Worm (Caenorhabditis elegans) whole organism, L3 larva: Measurements from ENCODE around the gene tin-9.1.

Experiments used
- aly-2 ChIP-seq: fragments of 150-350 bp; optimal IDR thresholded peaks from 2 replicates; lab custom pipeline; 2014; ENCODE audit warnings: missing biosample characterization, missing genetic modification characterization
- nhr-76 ChIP-seq: fragments of 150-350 bp; sonication (generic microtip); optimal IDR thresholded peaks from 5 replicates; lab custom pipeline; 2014; ENCODE audit warnings: missing biosample characterization, missing genetic modification characterization
- sea-2 ChIP-seq: fragments of 150-350 bp; sonication (generic microtip); optimal IDR thresholded peaks from 4 replicates; lab custom pipeline; 2014; ENCODE audit warnings: missing biosample characterization, missing genetic modification reagents, missing genetic modification characterization
- ztf-4 ChIP-seq: fragments of 150-350 bp; optimal IDR thresholded peaks from 2 replicates; lab custom pipeline; 2014; ENCODE audit warnings: missing biosample characterization, missing genetic modification characterization

DNA sequence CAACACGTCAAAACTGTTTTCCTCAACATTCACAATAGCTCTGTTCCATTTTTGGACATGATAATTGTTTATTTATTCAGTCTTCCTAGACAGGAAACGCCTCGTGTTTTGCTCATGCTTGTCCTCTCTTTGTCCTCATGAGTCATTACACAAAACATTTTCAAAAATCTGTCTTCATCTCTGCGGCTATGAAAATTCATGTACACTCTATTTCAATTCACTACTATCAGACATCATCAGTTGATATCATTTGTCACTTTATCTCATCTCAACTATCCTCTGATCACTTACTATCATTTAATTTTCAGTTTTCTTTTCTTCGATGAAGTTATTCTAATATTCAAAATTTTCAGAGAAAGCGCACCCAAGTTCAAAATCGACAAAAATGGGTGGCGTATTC is 20.5 kb downstream of the tin-9.1 start, which contains the start of gene adah-1:
- TF ChIP-seq aly-2 (tag; lab: Kevin White, UChicago): no peak
- TF ChIP-seq sea-2: no peak
- no peak for TF ChIP-seq nhr-76 (tag; lab: Kevin White, UChicago)
- no peak for TF ChIP-seq ztf-4 (tag; lab: Kevin White, UChicago)
